Fruit fly (Drosophila melanogaster): ENCODE data around the gene CG7600.
A peak's percentile ranks its signal among the peaks of the same experiment; 100 is the strongest.

Gene CG7600

DNA sequence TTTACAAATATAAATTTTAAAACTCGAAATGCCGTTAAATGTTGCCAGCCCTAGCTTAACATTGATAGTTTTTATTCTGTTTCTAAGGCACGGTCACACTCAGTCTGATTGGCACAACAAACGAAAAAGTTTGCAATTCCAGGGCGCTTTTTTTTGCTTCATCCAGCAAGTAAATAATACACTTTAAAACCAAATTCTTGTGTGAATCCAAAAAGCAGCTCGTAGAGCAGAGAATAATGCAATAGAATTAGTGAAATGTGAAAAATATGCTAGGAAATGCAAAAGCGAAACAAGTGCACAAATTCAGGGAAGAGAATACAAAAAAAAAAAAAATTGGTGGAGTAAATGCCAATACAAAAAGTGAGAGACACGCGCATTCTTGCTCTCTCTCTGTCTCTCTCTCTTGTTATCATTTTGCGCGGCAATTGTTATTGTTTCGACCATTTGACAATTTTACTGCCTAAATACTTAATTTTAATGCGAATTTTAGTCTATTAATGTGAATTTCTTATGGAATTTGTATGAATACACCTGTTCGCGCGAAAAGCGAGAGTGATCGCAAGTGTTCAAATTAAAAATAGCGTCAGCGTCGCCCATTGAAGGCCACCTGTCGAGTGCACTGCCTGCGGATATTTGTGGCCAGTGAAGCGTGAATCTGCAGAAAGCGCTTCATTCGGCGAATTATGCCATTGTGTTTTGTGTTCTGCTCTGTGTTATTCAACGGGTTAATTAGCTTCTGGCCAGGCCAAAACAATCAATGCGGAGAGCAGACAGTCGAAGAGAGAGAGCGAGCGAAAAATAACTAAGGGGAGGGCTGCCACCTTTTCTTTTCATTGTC is 4.0 kb downstream of the CG7600 start, which contains the start of gene CG42671 (continued):
- TF ChIP-seq NK7.1 (GFP tag; optimal IDR thresholded peaks at IDR 0.05) (no peak), Dp (GFP tag; optimal IDR thresholded peaks at IDR 0.05) (peak; percentile 60), ham (GFP tag; IDR thresholded peaks at IDR 0.05) (no peak), CG4404 (GFP tag; IDR thresholded peaks at IDR 0.05) (no peak), MBD-R2 (GFP tag; IDR thresholded peaks at IDR 0.05) (no peak), sim (GFP tag; IDR thresholded peaks at IDR 0.05) (no peak), grn (GFP tag; optimal IDR thresholded peaks at IDR 0.05) (no peak), CG8281 (tag; optimal IDR thresholded peaks at IDR 0.05) (no peak), seq (GFP tag; IDR thresholded peaks at IDR 0.05) (no peak), CG7271 (tag; optimal IDR thresholded peaks at IDR 0.05) (no peak), HLH3B (GFP tag; IDR thresholded peaks at IDR 0.05) (no peak), Neu2 (GFP tag; optimal IDR thresholded peaks at IDR 0.05; ENCODE audit: borderline replicate concordance) (no peak), CG17361 (GFP tag; IDR thresholded peaks at IDR 0.05) (no peak), chm (GFP tag; IDR thresholded peaks at IDR 0.05) (no peak), Ssrp (tag; optimal IDR thresholded peaks at IDR 0.05) (no peak), Dad (GFP tag; optimal IDR thresholded peaks at IDR 0.05) (no peak), ac (GFP tag; optimal IDR thresholded peaks at IDR 0.05) (no peak), kah (GFP tag; optimal IDR thresholded peaks at IDR 0.05) (peak; percentile 96), CG14667 (GFP tag; IDR thresholded peaks at IDR 0.05) (no peak), zfh1 (GFP tag; IDR thresholded peaks at IDR 0.05) (no peak), stwl (tag; optimal IDR thresholded peaks at IDR 0.05) (peak; percentile 6), chn (GFP tag; optimal IDR thresholded peaks at IDR 0.05) (no peak), CG8290 (GFP tag; optimal IDR thresholded peaks at IDR 0.05) (no peak), CG8290 (tag; optimal IDR thresholded peaks at IDR 0.05) (peak in 1 of 2 experiments; percentile 4), Hmr (GFP tag; optimal IDR thresholded peaks at IDR 0.05) (no peak), lab (GFP tag; optimal IDR thresholded peaks at IDR 0.05) (no peak), Doc3 (GFP tag; IDR thresholded peaks at IDR 0.05; ENCODE audit: partially characterized antibody) (no peak), CG10274 (GFP tag; optimal IDR thresholded peaks at IDR 0.05) (no peak), Dek (tag; optimal IDR thresholded peaks at IDR 0.05) (peak; percentile 14), CG14441 (GFP tag; IDR thresholded peaks at IDR 0.05) (no peak), caup (GFP tag; optimal IDR thresholded peaks at IDR 0.05; ENCODE audit: severe bottlenecking) (no peak), CG15269 (tag; optimal IDR thresholded peaks at IDR 0.05) (peak; percentile 12), Poxn (GFP tag; IDR thresholded peaks at IDR 0.05) (no peak), CG4730 (GFP tag; IDR thresholded peaks at IDR 0.05) (no peak), pita (GFP tag; optimal IDR thresholded peaks at IDR 0.05) (no peak), CG16863 (GFP tag; optimal IDR thresholded peaks at IDR 0.05) (no peak), Atf-2 (GFP tag; optimal IDR thresholded peaks at IDR 0.05) (no peak), CG6654 (GFP tag; optimal IDR thresholded peaks at IDR 0.05) (no peak), CG11093 (GFP tag; IDR thresholded peaks at IDR 0.05) (no peak), pum (GFP tag; optimal IDR thresholded peaks at IDR 0.05) (no peak), stc (GFP tag; IDR thresholded peaks at IDR 0.05) (no peak), CG11398 (GFP tag; optimal IDR thresholded peaks at IDR 0.05) (no peak), chinmo (GFP tag; IDR thresholded peaks at IDR 0.05; ENCODE audit: partially characterized antibody) (peak; percentile 63; the same call in 2 of the 4 replicates), CG12155 (GFP tag; optimal IDR thresholded peaks at IDR 0.05) (no peak), unc-4 (GFP tag; IDR thresholded peaks at IDR 0.05; ENCODE audit: partially characterized antibody) (0 out of 2 replicates have a peak, but pooled peaks have one; percentile 17), CG9817 (tag; optimal IDR thresholded peaks at IDR 0.05) (no peak), dmrt99B (tag; optimal IDR thresholded peaks at IDR 0.05) (no peak), kni (GFP tag; optimal IDR thresholded peaks at IDR 0.05) (no peak), CG7928 (GFP tag; optimal IDR thresholded peaks at IDR 0.05) (peak; percentile 86), CG6791 (GFP tag; IDR thresholded peaks at IDR 0.05; ENCODE audit: partially characterized antibody) (no peak)
